Fruit fly (Drosophila melanogaster) whole organism, wandering third instar larva: ENCODE data around the gene veli.

Source experiments
- Abd-B ChIP-seq: fragments of >200 bp; optimal IDR thresholded peaks from 2 replicates; lab custom pipeline; 2017; ENCODE audit warnings: missing biosample characterization, missing genetic modification characterization
- Dif ChIP-seq: fragments of 200-275, 200-300 bp; sonication (Bioruptor generic); optimal IDR thresholded peaks from 2 replicates; lab custom pipeline; 2018; ENCODE audit warnings: missing biosample characterization, missing genetic modification characterization; ENCODE audit not compliant: partially characterized antibody
- GATAd ChIP-seq: sonication (Bioruptor generic); optimal IDR thresholded peaks from 2 replicates; lab custom pipeline; 2016; ENCODE audit warnings: missing biosample characterization, missing genetic modification characterization
- Rel ChIP-seq, 2 experiments: fragments of 200-800 bp; sonication (Bioruptor generic) in 1 of 2; optimal IDR thresholded peaks; 2 replicates in 1 of 2; 3 replicates in 1 of 2; lab custom pipeline; 2016 to 2019; ENCODE audit warnings: mild to moderate bottlenecking in 2 of 2, missing biosample characterization in 2 of 2, missing genetic modification characterization in 2 of 2, moderate library complexity in 1 of 2
- h ChIP-seq: fragments of 200-800 bp; sonication (Bioruptor generic); optimal IDR thresholded peaks from 3 replicates; lab custom pipeline; 2016; ENCODE audit warnings: missing biosample characterization, mild to moderate bottlenecking, missing genetic modification characterization
- pan ChIP-seq: fragments of >200 bp; optimal IDR thresholded peaks from 2 replicates; lab custom pipeline; 2017
- psq ChIP-seq: fragments of 200-800 bp; sonication (Bioruptor generic); optimal IDR thresholded peaks from 3 replicates; lab custom pipeline; 2017; ENCODE audit warnings: missing biosample characterization, mild to moderate bottlenecking, missing genetic modification characterization, moderate library complexity

- TF ChIP-seq Abd-B (no peak), GATAd (GFP tag; lab: Kevin White, UChicago) (no peak), h (no peak), pan (no peak), Rel (GFP tag; optimal IDR thresholded peaks at IDR 0.05; lab: Kevin White, UChicago) (no peak), Rel (tag; optimal IDR thresholded peaks at IDR 0.05; lab: Kevin White, UChicago) (peak; percentile 95), psq (no peak), Dif (GFP tag; lab: Kevin White, UChicago) (no peak)
These were observed at the start of gene veli, which contains the start of gene PQBP1 for dm6 chr3R:25064907-25065841.
